Fruit fly (Drosophila melanogaster): ENCODE data around the gene CG43249.

CG43249 gene

DNA sequence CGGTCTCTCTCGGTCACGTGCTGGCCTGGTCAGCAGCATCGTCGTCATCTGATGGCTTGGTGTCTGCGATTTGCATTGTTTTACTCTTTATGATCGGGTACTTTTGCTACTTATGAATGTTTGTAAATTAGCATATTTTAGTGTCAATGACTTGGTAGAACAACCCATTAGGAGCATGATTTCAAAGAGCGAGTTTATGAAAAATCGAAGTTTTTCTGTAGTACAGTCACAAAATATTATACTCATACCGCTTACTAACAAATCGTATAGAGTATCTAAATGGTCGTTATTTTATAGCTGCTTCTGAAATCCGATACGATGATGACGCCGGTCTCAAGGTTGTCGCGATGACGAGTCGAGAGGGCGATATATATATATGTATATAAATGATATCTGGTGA lies 17.8 kb upstream of the CG43249 start (continued):
- TF ChIP-seq cyc (GFP tag; optimal IDR thresholded peaks at IDR 0.05) (peak; percentile 3), CG4318 (GFP tag; optimal IDR thresholded peaks at IDR 0.05) (no peak), vri (GFP tag; optimal IDR thresholded peaks at IDR 0.05) (peak; percentile 13), pdm3 (GFP tag; optimal IDR thresholded peaks at IDR 0.05) (peak; percentile 64), CG8319 (GFP tag; optimal IDR thresholded peaks at IDR 0.05) (peak; percentile 38), Ets96B (tag; optimal IDR thresholded peaks at IDR 0.05) (peak; percentile 87), CG6808 (GFP tag; optimal IDR thresholded peaks at IDR 0.05) (peak; percentile 77)

DNA sequence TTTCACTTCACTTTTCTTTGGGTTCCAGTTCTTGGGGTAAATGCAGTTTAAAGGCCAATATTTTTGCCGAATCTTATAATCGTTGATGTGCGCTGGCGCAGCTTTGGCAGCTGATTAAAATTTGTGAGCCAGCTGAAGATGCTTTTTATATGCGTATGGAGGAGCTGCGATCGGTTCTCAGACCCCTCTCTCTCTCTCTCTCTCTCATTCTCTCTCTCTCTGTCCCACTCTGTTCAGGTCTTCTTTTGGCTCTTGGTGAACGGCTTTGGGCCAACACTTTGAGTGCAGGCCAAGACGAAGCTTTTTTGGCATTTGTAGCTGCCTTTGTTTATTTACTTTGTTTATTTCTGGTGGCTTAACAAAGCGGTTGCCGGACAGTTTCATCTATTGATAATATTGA lies 15.8 kb upstream of the CG43249 start, which contains the start of gene CG13046:
CG13046 (minus strand) TSS at position 101 of the 400 bp plus-strand sequence.
- TF ChIP-seq net (GFP tag; optimal IDR thresholded peaks at IDR 0.05) (no peak), CG11762 (GFP tag; optimal IDR thresholded peaks at IDR 0.05; ENCODE audit: insufficient read depth) (no peak), CG31627 (GFP tag; optimal IDR thresholded peaks at IDR 0.05) (no peak), CG34406 (GFP tag; optimal IDR thresholded peaks at IDR 0.05) (no peak), spab (GFP tag; optimal IDR thresholded peaks at IDR 0.05) (no peak), fkh (GFP tag; optimal IDR thresholded peaks at IDR 0.05) (no peak)

dm6 chr3L:16289067-16289466 lies 15.0 kb upstream of the CG43249 start:
- TF ChIP-seq CG32006 (GFP tag; optimal IDR thresholded peaks at IDR 0.05) = peak; percentile 25
- TF ChIP-seq CG6792 (GFP tag; optimal IDR thresholded peaks at IDR 0.05) = no peak
- TF ChIP-seq CG11902 (GFP tag; optimal IDR thresholded peaks at IDR 0.05) = no peak
- TF ChIP-seq pdm3 (GFP tag; optimal IDR thresholded peaks at IDR 0.05) = peak; percentile 10
- TF ChIP-seq acj6 (GFP tag; optimal IDR thresholded peaks at IDR 0.05) = peak; percentile 30
- TF ChIP-seq ss (GFP tag; optimal IDR thresholded peaks at IDR 0.05) = no peak
- TF ChIP-seq CG1621 (tag; optimal IDR thresholded peaks at IDR 0.05) = peak; percentile 12
- TF ChIP-seq CG9139 (GFP tag; optimal IDR thresholded peaks at IDR 0.05) = no peak
- TF ChIP-seq Eip75B (GFP tag; optimal IDR thresholded peaks at IDR 0.05) = no peak
- TF ChIP-seq Hr38 (GFP tag; optimal IDR thresholded peaks at IDR 0.05) = no peak
- TF ChIP-seq cyc (GFP tag; optimal IDR thresholded peaks at IDR 0.05) = no peak
- TF ChIP-seq CG11294 (GFP tag; IDR thresholded peaks at IDR 0.05) = no peak
- no peak for TF ChIP-seq Eip93F (GFP tag; optimal IDR thresholded peaks at IDR 0.05)
- TF ChIP-seq Gug (GFP tag; IDR thresholded peaks at IDR 0.05) = no peak
- no peak for TF ChIP-seq CG8319 (GFP tag; optimal IDR thresholded peaks at IDR 0.05)
- TF ChIP-seq Ets21C (GFP tag; optimal IDR thresholded peaks at IDR 0.05) = no peak
- peak; percentile 23 for TF ChIP-seq achi (GFP tag; optimal IDR thresholded peaks at IDR 0.05)
- TF ChIP-seq lz (GFP tag; optimal IDR thresholded peaks at IDR 0.05) = no peak
- TF ChIP-seq Met (GFP tag; optimal IDR thresholded peaks at IDR 0.05) = no peak
- TF ChIP-seq CG3919 (GFP tag; optimal IDR thresholded peaks at IDR 0.05) = no peak
- no peak for TF ChIP-seq Sox14 (GFP tag; optimal IDR thresholded peaks at IDR 0.05)
- TF ChIP-seq CG8632 (GFP tag; optimal IDR thresholded peaks at IDR 0.05) = no peak
- TF ChIP-seq dac (GFP tag; optimal IDR thresholded peaks at IDR 0.05) = no peak
- TF ChIP-seq Blimp-1 (GFP tag; optimal IDR thresholded peaks at IDR 0.05) = no peak
- no peak for TF ChIP-seq CG6854 (GFP tag; optimal IDR thresholded peaks at IDR 0.05)
- no peak for TF ChIP-seq net (GFP tag; optimal IDR thresholded peaks at IDR 0.05)
- no peak for TF ChIP-seq CG3032 (tag; optimal IDR thresholded peaks at IDR 0.05)
- TF ChIP-seq CG10631 (GFP tag; optimal IDR thresholded peaks at IDR 0.05) = peak; percentile 33
- TF ChIP-seq CG34406 (GFP tag; optimal IDR thresholded peaks at IDR 0.05) = peak; percentile 5
- TF ChIP-seq CG16779 (tag; optimal IDR thresholded peaks at IDR 0.05) = no peak
- TF ChIP-seq svp (GFP tag) = no peak
- no peak for TF ChIP-seq CG6276 (GFP tag; optimal IDR thresholded peaks at IDR 0.05)
- no peak for TF ChIP-seq Sox15 (GFP tag; optimal IDR thresholded peaks at IDR 0.05)
- no peak for TF ChIP-seq CG7368 (GFP tag; optimal IDR thresholded peaks at IDR 0.05)
- TF ChIP-seq CG15336 (GFP tag; IDR thresholded peaks at IDR 0.05) = peak; percentile 8; the same call in 1 of the 2 replicates
- no peak for TF ChIP-seq salr (GFP tag; optimal IDR thresholded peaks at IDR 0.05)
- peak; percentile 12 for TF ChIP-seq spab (GFP tag; optimal IDR thresholded peaks at IDR 0.05)
- no peak for TF ChIP-seq Hr39 (GFP tag; optimal IDR thresholded peaks at IDR 0.05)
- no peak for TF ChIP-seq fd85E (GFP tag; optimal IDR thresholded peaks at IDR 0.05)
- no peak for TF ChIP-seq CG4318 (GFP tag; optimal IDR thresholded peaks at IDR 0.05)
- peak; percentile 14; the same call in 1 of the 3 replicates for TF ChIP-seq eg (GFP tag; IDR thresholded peaks at IDR 0.05)
- TF ChIP-seq Hr4 (GFP tag; optimal IDR thresholded peaks at IDR 0.05) = peak; percentile 18
- TF ChIP-seq CG6808 (GFP tag; optimal IDR thresholded peaks at IDR 0.05) = no peak
